Worm (Caenorhabditis elegans) whole organism, midembryonic: ENCODE measurements around the gene nstp-7.

Source experiments
- cog-1 ChIP-seq: sonication (generic microtip); optimal IDR thresholded peaks from 2 replicates; lab custom pipeline; 2016; ENCODE audit warnings: missing genetic modification characterization, missing compliant biosample characterization
- flt-1 ChIP-seq: fragments of 200-800 bp; sonication (Bioruptor generic); IDR thresholded peaks from 2 replicates; pipeline ENCODE4 v1.3.6; 2022; ENCODE audit warnings: missing genetic modification characterization, missing compliant biosample characterization
- med-1 ChIP-seq: sonication (generic microtip); optimal IDR thresholded peaks from 2 replicates; lab custom pipeline; 2017; ENCODE audit warnings: missing genetic modification characterization, mild to moderate bottlenecking, missing compliant biosample characterization, antibody characterized with exemption, missing genetic modification reagents; ENCODE audit not compliant: insufficient read depth

DNA sequence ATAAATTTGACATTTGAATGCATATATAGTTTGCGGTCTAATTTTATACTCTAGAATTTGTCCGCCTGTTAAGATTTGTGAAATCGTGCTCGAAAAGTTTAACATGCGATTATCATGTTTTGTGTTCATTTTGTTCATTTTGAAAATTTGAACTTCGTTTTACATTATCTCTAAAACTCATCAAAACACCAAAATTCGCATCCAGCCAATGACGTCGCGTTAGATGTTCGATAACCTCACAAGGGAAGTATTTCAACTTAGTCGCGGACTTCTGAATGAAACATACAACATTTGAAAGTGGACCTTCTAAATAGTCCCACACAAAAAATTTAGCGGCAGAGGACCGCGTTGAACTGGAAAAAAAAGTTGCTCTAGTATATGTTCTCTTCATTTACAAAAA lies 40.2 kb upstream of the nstp-7 start:
- TF ChIP-seq flt-1 (no peak), cog-1 (tag; lab: Kevin White, UChicago) (no peak), med-1 (GFP tag; lab: Kevin White, UChicago) (no peak)
